Fruit fly (Drosophila melanogaster) whole organism, embryonic: ENCODE measurements around the gene CG15395.

Source experiments
- ATbp ChIP-seq: fragments of 200-800 bp; sonication (Bioruptor generic); optimal IDR thresholded peaks from 2 replicates; lab custom pipeline; 2017; ENCODE audit warnings: missing biosample characterization, mild to moderate bottlenecking, missing genetic modification characterization, missing genetic modification reagents
- Aef1 ChIP-seq: fragments of 200-800 bp; sonication (Bioruptor generic); IDR thresholded peaks from 3 replicates; pipeline ENCODE4 v1.3.6; 2022; ENCODE audit warnings: missing biosample characterization, missing genetic modification characterization
- B-H1 ChIP-seq: fragments of 200-800 bp; sonication (Bioruptor generic); IDR thresholded peaks from 3 replicates; pipeline ENCODE4 v1.3.6; 2022; ENCODE audit warnings: missing biosample characterization, missing genetic modification characterization
- Bgb ChIP-seq: fragments of 200-800 bp; sonication (Bioruptor generic); IDR thresholded peaks from 2 replicates; pipeline ENCODE4 v1.3.6; 2022; ENCODE audit warnings: missing biosample characterization, missing genetic modification characterization; ENCODE audit not compliant: partially characterized antibody
- BtbVII ChIP-seq: fragments of 200-800 bp; sonication (Bioruptor generic); optimal IDR thresholded peaks from 3 replicates; lab custom pipeline; 2017; ENCODE audit warnings: missing biosample characterization, mild to moderate bottlenecking, missing genetic modification characterization
- CG10979 ChIP-seq: fragments of 200-800 bp; sonication (Bioruptor generic); optimal IDR thresholded peaks from 2 replicates; lab custom pipeline; 2018; ENCODE audit warnings: missing biosample characterization, mild to moderate bottlenecking, missing genetic modification characterization, moderate library complexity
- CG11723 ChIP-seq: fragments of 200-800 bp; sonication (Bioruptor generic); optimal IDR thresholded peaks from 2 replicates; lab custom pipeline; 2017; ENCODE audit warnings: missing biosample characterization, mild to moderate bottlenecking, missing genetic modification characterization
- CG12391 ChIP-seq: fragments of 200-800 bp; sonication (Bioruptor generic); optimal IDR thresholded peaks from 3 replicates; lab custom pipeline; 2018; ENCODE audit warnings: missing biosample characterization, mild to moderate bottlenecking, missing genetic modification characterization, moderate library complexity
- CG1529 ChIP-seq: fragments of 200-800 bp; sonication (Bioruptor generic); optimal IDR thresholded peaks from 3 replicates; lab custom pipeline; 2018; ENCODE audit warnings: missing biosample characterization, missing genetic modification characterization
- CG17359 ChIP-seq: fragments of 200-800 bp; sonication (Bioruptor generic); optimal IDR thresholded peaks from 3 replicates; lab custom pipeline; 2018; ENCODE audit warnings: missing biosample characterization, mild to moderate bottlenecking, missing genetic modification characterization, moderate library complexity
- CG17568 ChIP-seq: fragments of 200-800 bp; sonication (Bioruptor generic); optimal IDR thresholded peaks from 2 replicates; lab custom pipeline; 2018; ENCODE audit warnings: missing biosample characterization, mild to moderate bottlenecking, missing genetic modification characterization, moderate library complexity
- CG2116 ChIP-seq: fragments of 200-800 bp; sonication (Bioruptor generic); optimal IDR thresholded peaks from 3 replicates; lab custom pipeline; 2018; ENCODE audit warnings: missing biosample characterization, mild to moderate bottlenecking, missing genetic modification characterization
- CG30431 ChIP-seq: fragments of 200-800 bp; sonication (Bioruptor generic); optimal IDR thresholded peaks from 2 replicates; lab custom pipeline; 2017; ENCODE audit warnings: missing biosample characterization, missing genetic modification characterization
- CG3163 ChIP-seq: fragments of 200-800 bp; sonication (Bioruptor generic); optimal IDR thresholded peaks from 3 replicates; lab custom pipeline; 2016; ENCODE audit warnings: missing biosample characterization, missing genetic modification characterization
- CG32532 ChIP-seq: fragments of 200-800 bp; sonication (Bioruptor generic); IDR thresholded peaks from 2 replicates; pipeline ENCODE4 v1.3.6; 2022; ENCODE audit warnings: missing biosample characterization, missing genetic modification characterization
- CG33213 ChIP-seq: fragments of 200-800 bp; sonication (Bioruptor generic); optimal IDR thresholded peaks from 3 replicates; lab custom pipeline; 2016; ENCODE audit warnings: missing biosample characterization, missing genetic modification characterization
- CG34422 ChIP-seq: fragments of 200-800 bp; sonication (Bioruptor generic); IDR thresholded peaks from 3 replicates; pipeline ENCODE4 v1.3.6; 2022; ENCODE audit warnings: missing biosample characterization, missing genetic modification characterization
- CG6654 ChIP-seq: fragments of 200-800 bp; sonication (Bioruptor generic); optimal IDR thresholded peaks from 2 replicates; lab custom pipeline; 2017; ENCODE audit warnings: missing biosample characterization, mild to moderate bottlenecking, missing genetic modification characterization
- CG7372 ChIP-seq: fragments of 200-800 bp; sonication (Bioruptor generic); IDR thresholded peaks from 2 replicates; pipeline ENCODE4 v1.3.6; 2022; ENCODE audit warnings: missing biosample characterization, missing genetic modification characterization
- CG7556 ChIP-seq: fragments of 200-800 bp; sonication (Bioruptor generic); optimal IDR thresholded peaks from 2 replicates; lab custom pipeline; 2017; ENCODE audit warnings: missing biosample characterization, mild to moderate bottlenecking, missing genetic modification characterization
- CG8924 ChIP-seq: fragments of 200-800 bp; optimal IDR thresholded peaks from 3 replicates; lab custom pipeline; 2019; ENCODE audit warnings: missing biosample characterization, mild to moderate bottlenecking, missing genetic modification characterization, moderate library complexity
- D19B ChIP-seq: fragments of 200-800 bp; sonication (Bioruptor generic); optimal IDR thresholded peaks from 2 replicates; lab custom pipeline; 2017; ENCODE audit warnings: missing biosample characterization, mild to moderate bottlenecking, missing genetic modification characterization
- Dad ChIP-seq: fragments of 200-800 bp; sonication (Bioruptor generic); optimal IDR thresholded peaks from 3 replicates; lab custom pipeline; 2016; ENCODE audit warnings: missing biosample characterization, missing genetic modification characterization
- Ets65A ChIP-seq: fragments of 200-800 bp; sonication (Bioruptor generic); peaks from one replicate; lab custom pipeline; 2016; ENCODE audit warnings: missing biosample characterization, missing genetic modification characterization
- Gug ChIP-seq: fragments of 200-800 bp; sonication (Bioruptor generic); IDR thresholded peaks from 4 replicates; pipeline ENCODE4 v1.3.6; 2022; ENCODE audit warnings: missing biosample characterization, missing genetic modification characterization
- Med ChIP-seq: fragments of 200-800 bp; sonication (Bioruptor generic); peaks from one replicate; lab custom pipeline; 2016; ENCODE audit warnings: missing biosample characterization, missing genetic modification characterization, mild to moderate bottlenecking, inconsistent platforms, moderate library complexity
- NC2α ChIP-seq: fragments of 200-800 bp; sonication (Bioruptor generic); optimal IDR thresholded peaks from 2 replicates; lab custom pipeline; 2016; ENCODE audit warnings: missing biosample characterization, missing genetic modification characterization
- Nf-YB ChIP-seq: fragments of 200-800 bp; sonication (Bioruptor generic); optimal IDR thresholded peaks from 3 replicates; lab custom pipeline; 2019; ENCODE audit warnings: missing biosample characterization, mild to moderate bottlenecking, missing genetic modification characterization, moderate library complexity
- Optix ChIP-seq: fragments of 200-800 bp; sonication (Bioruptor generic); IDR thresholded peaks from 3 replicates; pipeline ENCODE4 v1.3.6; 2022; ENCODE audit warnings: missing biosample characterization, missing genetic modification characterization
- Side ChIP-seq: fragments of 200-800 bp; sonication (Bioruptor generic); optimal IDR thresholded peaks from 2 replicates; lab custom pipeline; 2016; ENCODE audit warnings: missing biosample characterization, missing genetic modification characterization
- Sry-δ ChIP-seq: fragments of 200-800 bp; sonication (Bioruptor generic); optimal IDR thresholded peaks from 2 replicates; lab custom pipeline; 2016; ENCODE audit warnings: missing biosample characterization, missing genetic modification characterization
- Ssrp ChIP-seq: fragments of 200-800 bp; sonication (Bioruptor generic); optimal IDR thresholded peaks from 2 replicates; lab custom pipeline; 2018; ENCODE audit warnings: missing biosample characterization, mild to moderate bottlenecking, missing genetic modification characterization, moderate library complexity
- Xrp1 ChIP-seq: fragments of 200-800 bp; sonication (Bioruptor generic); IDR thresholded peaks from 2 replicates; pipeline ENCODE4 v1.3.6; 2022; ENCODE audit warnings: missing biosample characterization, missing genetic modification characterization
- abd-A ChIP-seq: fragments of 200-800 bp; sonication (Bioruptor generic); optimal IDR thresholded peaks from 3 replicates; lab custom pipeline; 2019; ENCODE audit warnings: missing biosample characterization, mild to moderate bottlenecking, missing genetic modification characterization, moderate library complexity
- ac ChIP-seq: fragments of 200-800 bp; sonication (Bioruptor generic); optimal IDR thresholded peaks from 3 replicates; lab custom pipeline; 2017; ENCODE audit warnings: missing biosample characterization, mild to moderate bottlenecking, missing genetic modification characterization
- az2 ChIP-seq: fragments of 200-800 bp; sonication (Bioruptor generic); optimal IDR thresholded peaks from 3 replicates; lab custom pipeline; 2016; ENCODE audit warnings: missing biosample characterization, missing genetic modification characterization
- bcd ChIP-seq: fragments of 200-800 bp; sonication (Bioruptor generic); optimal IDR thresholded peaks from 2 replicates; lab custom pipeline; 2017; ENCODE audit warnings: missing biosample characterization, mild to moderate bottlenecking, missing genetic modification characterization
- bsh ChIP-seq, 2 experiments: fragments of 200-800 bp; sonication (Bioruptor generic); optimal IDR thresholded peaks; 2 replicates each; lab custom pipeline; 2017 to 2018; ENCODE audit warnings: mild to moderate bottlenecking in 2 of 2, missing biosample characterization in 2 of 2, missing genetic modification characterization in 2 of 2, moderate library complexity in 1 of 2
- corto ChIP-seq: fragments of 200-800 bp; sonication (Bioruptor generic); optimal IDR thresholded peaks from 2 replicates; lab custom pipeline; 2016; ENCODE audit warnings: missing biosample characterization, mild to moderate bottlenecking, missing genetic modification characterization, moderate library complexity
- dati ChIP-seq: fragments of 200-800 bp; sonication (Bioruptor generic); IDR thresholded peaks from 2 replicates; pipeline ENCODE4 v1.3.6; 2022; ENCODE audit warnings: missing biosample characterization, missing genetic modification characterization
- dimm ChIP-seq: fragments of 200-800 bp; sonication (Bioruptor generic); IDR thresholded peaks from 2 replicates; pipeline ENCODE4 v1.3.6; 2022; ENCODE audit warnings: missing biosample characterization, missing genetic modification characterization
- eve ChIP-seq, 2 experiments: fragments of >200 bp; optimal IDR thresholded peaks; 2 replicates each; lab custom pipeline; 2017; ENCODE audit warnings: missing biosample characterization in 2 of 2, missing genetic modification characterization in 2 of 2
- mam ChIP-seq: fragments of 200-800 bp; sonication (Bioruptor generic); optimal IDR thresholded peaks from 3 replicates; lab custom pipeline; 2016; ENCODE audit warnings: missing biosample characterization, missing genetic modification characterization
- onecut ChIP-seq: fragments of 200-800 bp; sonication (Bioruptor generic); IDR thresholded peaks from 2 replicates; pipeline ENCODE4 v1.3.6; 2022; ENCODE audit warnings: missing biosample characterization, missing genetic modification characterization
- pnt ChIP-seq: fragments of 200-800 bp; sonication (Bioruptor generic); optimal IDR thresholded peaks from 3 replicates; lab custom pipeline; 2016; ENCODE audit warnings: missing biosample characterization, missing genetic modification characterization
- pzg ChIP-seq: fragments of 200-800 bp; sonication (Bioruptor generic); optimal IDR thresholded peaks from 3 replicates; lab custom pipeline; 2018; ENCODE audit warnings: missing biosample characterization, mild to moderate bottlenecking, missing genetic modification characterization, moderate library complexity
- sens-2 ChIP-seq: fragments of 200-800 bp; sonication (Bioruptor generic); IDR thresholded peaks from 2 replicates; pipeline ENCODE4 v1.3.6; 2022; ENCODE audit warnings: missing biosample characterization, missing genetic modification characterization
- slp2 ChIP-seq: fragments of 200-800 bp; sonication (Bioruptor generic); optimal IDR thresholded peaks from 2 replicates; lab custom pipeline; 2016; ENCODE audit warnings: missing biosample characterization, missing genetic modification characterization
- sug ChIP-seq: fragments of 200-800 bp; optimal IDR thresholded peaks from 2 replicates; lab custom pipeline; 2019; ENCODE audit warnings: missing biosample characterization, mild to moderate bottlenecking, missing genetic modification characterization, moderate library complexity
- unc-4 ChIP-seq: fragments of 200-800 bp; sonication (Bioruptor generic); IDR thresholded peaks from 2 replicates; pipeline ENCODE4 v1.3.6; 2022; ENCODE audit warnings: missing biosample characterization, missing genetic modification characterization; ENCODE audit not compliant: partially characterized antibody
- vnd ChIP-seq: fragments of 200-800 bp; sonication (Bioruptor generic); IDR thresholded peaks from 3 replicates; pipeline ENCODE4 v1.3.6; 2022; ENCODE audit warnings: missing biosample characterization, missing genetic modification characterization; ENCODE audit not compliant: partially characterized antibody

CG15395 gene

DNA sequence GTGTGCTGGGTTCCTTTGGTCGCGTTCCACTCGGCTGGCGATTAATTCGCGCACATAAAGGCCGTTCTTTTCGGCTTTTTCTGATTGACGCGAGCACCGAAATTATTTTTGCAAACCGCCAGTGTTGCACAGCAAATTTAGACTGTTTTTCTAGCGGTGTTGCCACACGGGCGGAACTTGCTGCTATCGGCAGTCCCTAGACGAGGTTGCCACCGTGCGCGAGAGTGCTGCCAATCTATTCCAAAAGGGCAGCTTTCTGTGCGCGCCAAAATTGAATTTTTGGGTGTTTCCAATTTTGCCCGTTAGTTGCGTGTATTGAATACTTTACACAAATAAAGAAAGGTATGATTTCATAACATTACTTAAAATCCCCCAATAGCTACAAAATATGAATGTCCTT is 24.5 kb upstream of the CG15395 start, which contains the start of gene Drp1 (continued):
- TF ChIP-seq corto (GFP tag; lab: Kevin White, UChicago) (no peak), onecut (GFP tag; lab: Robert Waterston, UW) (peak; percentile 62), bsh (GFP tag; optimal IDR thresholded peaks at IDR 0.05; lab: Kevin White, UChicago) (peak in 1 of 2 experiments; percentile 18), Aef1 (GFP tag; lab: Robert Waterston, UW) (peak; percentile 36; the same call in 2 of the 3 replicates), CG7556 (no peak), pzg (GFP tag; lab: Kevin White, UChicago) (peak; percentile 98), sug (tag; lab: Kevin White, UChicago) (peak; percentile 41), CG30431 (no peak), Xrp1 (peak; percentile 59), CG12391 (tag; lab: Kevin White, UChicago) (peak; percentile 9), dimm (GFP tag; lab: Robert Waterston, UW) (no peak), CG17359 (peak; percentile 24), CG6654 (GFP tag; lab: Kevin White, UChicago) (no peak), CG34422 (GFP tag; lab: Robert Waterston, UW) (peak; percentile 76), CG10979 (tag; lab: Kevin White, UChicago) (no peak), CG7372 (GFP tag; lab: Robert Waterston, UW) (peak; percentile 32; the same call in 1 of the 2 replicates), Gug (GFP tag; lab: Robert Waterston, UW) (peak; percentile 54; the same call in 1 of the 4 replicates), CG2116 (GFP tag; lab: Kevin White, UChicago) (peak; percentile 51), Dad (GFP tag; lab: Kevin White, UChicago) (peak; percentile 31), BtbVII (GFP tag; lab: Kevin White, UChicago) (no peak), abd-A (tag; lab: Kevin White, UChicago) (no peak), unc-4 (GFP tag; lab: Robert Waterston, UW) (peak; percentile 73), CG32532 (GFP tag; lab: Robert Waterston, UW) (peak; percentile 65), CG1529 (GFP tag; lab: Kevin White, UChicago) (no peak), ac (GFP tag; lab: Kevin White, UChicago) (no peak), Optix (GFP tag; lab: Robert Waterston, UW) (0 out of 3 replicates have a peak, but pooled peaks have one; percentile 14), dati (GFP tag; lab: Robert Waterston, UW) (0 out of 2 replicates have a peak, but pooled peaks have one; percentile 18), Nf-YB (GFP tag; lab: Kevin White, UChicago) (no peak), sens-2 (GFP tag; lab: Robert Waterston, UW) (no peak), Side (GFP tag; lab: Kevin White, UChicago) (peak; percentile 46), bcd (GFP tag; lab: Kevin White, UChicago) (peak; percentile 52), ATbp (GFP tag; lab: Kevin White, UChicago) (no peak), D19B (GFP tag; lab: Kevin White, UChicago) (no peak), Ets65A (GFP tag; lab: Kevin White, UChicago) (peak; percentile 90), az2 (GFP tag; lab: Kevin White, UChicago) (peak; percentile 14), Med (GFP tag; lab: Kevin White, UChicago) (peak; percentile 96), CG3163 (peak; percentile 17), Bgb (GFP tag; lab: Robert Waterston, UW) (peak; percentile 86), vnd (GFP tag; lab: Robert Waterston, UW) (peak; percentile 56), CG11723 (GFP tag; lab: Kevin White, UChicago) (no peak), slp2 (GFP tag; lab: Kevin White, UChicago) (peak; percentile 30), CG8924 (tag; lab: Kevin White, UChicago) (no peak), Ssrp (tag; lab: Kevin White, UChicago) (no peak), pnt (peak; percentile 46), NC2α (GFP tag; lab: Kevin White, UChicago) (peak; percentile 20), CG17568 (GFP tag; lab: Kevin White, UChicago) (no peak), Sry-δ (GFP tag; lab: Kevin White, UChicago) (peak; percentile 75), eve (GFP tag; optimal IDR thresholded peaks at IDR 0.05; lab: Kevin White, UChicago) (no peak), B-H1 (GFP tag; lab: Robert Waterston, UW) (no peak), mam (GFP tag; lab: Kevin White, UChicago) (peak; percentile 73), CG33213 (peak; percentile 84)
